Worm (Caenorhabditis elegans): ENCODE data around the gene T23F11.6.

Gene T23F11.6

DNA sequence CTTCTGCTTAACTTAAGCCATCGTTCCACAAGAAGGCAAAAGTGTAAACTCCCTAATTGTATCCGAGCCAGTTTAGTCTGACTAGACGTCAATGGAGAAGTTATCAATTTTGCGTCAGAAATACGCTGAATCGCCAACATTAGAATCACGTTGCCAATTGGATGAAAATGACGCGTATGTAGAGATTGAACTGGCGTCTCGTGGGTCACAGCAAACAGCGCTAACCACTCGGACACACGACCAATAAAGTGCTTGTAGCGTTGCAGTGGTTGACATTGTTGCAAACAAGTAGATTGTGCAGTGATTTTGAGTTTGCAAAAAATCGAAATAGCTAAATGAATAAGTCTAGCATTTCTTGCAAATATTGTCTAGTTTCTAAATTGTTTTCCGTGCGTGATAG lies 41.9 kb upstream of the T23F11.6 start:
- peak; percentile 46 for TF ChIP-seq C04F5.9 (tag; optimal IDR thresholded peaks at IDR 0.05)
- TF ChIP-seq lir-3 (tag; optimal IDR thresholded peaks at IDR 0.05; ENCODE audit: poor library complexity), result no peak
- TF ChIP-seq grh-1 (GFP tag; IDR thresholded peaks at IDR 0.05), result 0 out of 2 replicates have a peak, but pooled peaks have one; percentile 38
- TF ChIP-seq irx-1 (tag; optimal IDR thresholded peaks at IDR 0.05), result peak; percentile 56
- peak; percentile 66 for TF ChIP-seq nhr-77 (tag; optimal IDR thresholded peaks at IDR 0.05)
- peak; percentile 76 for TF ChIP-seq unc-130 (tag; optimal IDR thresholded peaks at IDR 0.05)
- peak; percentile 87 for TF ChIP-seq mep-1 (tag; optimal IDR thresholded peaks at IDR 0.05)
- TF ChIP-seq ceh-8 (GFP tag; optimal IDR thresholded peaks at IDR 0.05), result no peak
- no peak for TF ChIP-seq unc-30 (tag; optimal IDR thresholded peaks at IDR 0.05)
- peak; percentile 3 for TF ChIP-seq ceh-90 (tag; optimal IDR thresholded peaks at IDR 0.05)
- no peak for TF ChIP-seq sox-4 (tag; optimal IDR thresholded peaks at IDR 0.05)
- TF ChIP-seq xbp-1 (tag; optimal IDR thresholded peaks at IDR 0.05), result peak; percentile 61
- TF ChIP-seq fkh-4 (tag; optimal IDR thresholded peaks at IDR 0.05; ENCODE audit: borderline replicate concordance), result no peak
- peak; percentile 20 for TF ChIP-seq fkh-8 (tag; optimal IDR thresholded peaks at IDR 0.05)
- peak in 1 of 2 experiments; percentile 94 for TF ChIP-seq mdl-1 (tag; optimal IDR thresholded peaks at IDR 0.05)
- no peak for TF ChIP-seq hlh-17 (GFP tag; optimal IDR thresholded peaks at IDR 0.05; ENCODE audit: borderline replicate concordance)
- no peak for TF ChIP-seq zag-1 (tag; optimal IDR thresholded peaks at IDR 0.05)
- TF ChIP-seq sptf-1 (tag; optimal IDR thresholded peaks at IDR 0.05), result no peak
- TF ChIP-seq zip-4 (GFP tag; optimal IDR thresholded peaks at IDR 0.05), result peak; percentile 4
- TF ChIP-seq snu-23 (GFP tag; optimal IDR thresholded peaks at IDR 0.05), result peak; percentile 87
- TF ChIP-seq nhr-84 (tag; optimal IDR thresholded peaks at IDR 0.05), result no peak
- TF ChIP-seq ceh-63 (GFP tag; optimal IDR thresholded peaks at IDR 0.05), result no peak
- TF ChIP-seq skn-1 (tag; optimal IDR thresholded peaks at IDR 0.05), result peak; percentile 47
- TF ChIP-seq efl-1 (optimal IDR thresholded peaks at IDR 0.05), result peak; percentile 50 to 72
- peak; percentile 32 to 97 for TF ChIP-seq efl-1 (GFP tag; optimal IDR thresholded peaks at IDR 0.05 in 1 of 2)
- peak; percentile 83 for TF ChIP-seq rnt-1 (tag; optimal IDR thresholded peaks at IDR 0.05)
- TF ChIP-seq ceh-82 (tag; optimal IDR thresholded peaks at IDR 0.05), result peak; percentile 20 to 64 (median 61)
- TF ChIP-seq ztf-4 (tag; optimal IDR thresholded peaks at IDR 0.05), result peak; percentile 50
- TF ChIP-seq ztf-11 (tag; optimal IDR thresholded peaks at IDR 0.05), result peak in 1 of 2 experiments; percentile 15
- TF ChIP-seq snpc-4 (tag; optimal IDR thresholded peaks at IDR 0.05), result no peak
- peak; percentile 49 for TF ChIP-seq sup-37 (GFP tag; optimal IDR thresholded peaks at IDR 0.05)
- TF ChIP-seq fos-1 (tag; optimal IDR thresholded peaks at IDR 0.05), result peak; percentile 34
- TF ChIP-seq lsy-2 (tag; optimal IDR thresholded peaks at IDR 0.05), result peak; percentile 64 to 79
- peak; percentile 82 for TF ChIP-seq C16A3.4 (tag; optimal IDR thresholded peaks at IDR 0.05)
- peak; percentile 66 for TF ChIP-seq ama-1 (optimal IDR thresholded peaks at IDR 0.05)
- peak; percentile 53 for TF ChIP-seq tbx-2 (tag; optimal IDR thresholded peaks at IDR 0.05)
- no peak for TF ChIP-seq ets-5 (GFP tag; IDR thresholded peaks at IDR 0.05)
- peak; percentile 42 for TF ChIP-seq pax-3 (tag; optimal IDR thresholded peaks at IDR 0.05)
- peak in 3 of 6 experiments; percentile 9 to 71 (median 21) for TF ChIP-seq elt-3 (tag; optimal IDR thresholded peaks at IDR 0.05)
- peak; percentile 73 for TF ChIP-seq nhr-47 (tag; optimal IDR thresholded peaks at IDR 0.05)
- TF ChIP-seq blmp-1 (tag; optimal IDR thresholded peaks at IDR 0.05), result peak; percentile 14
- TF ChIP-seq nhr-85 (tag), result peak; percentile 68
- TF ChIP-seq nhr-20 (tag; optimal IDR thresholded peaks at IDR 0.05), result peak; percentile 78
- TF ChIP-seq swsn-7 (tag; optimal IDR thresholded peaks at IDR 0.05), result peak; percentile 70
- peak; percentile 85 for TF ChIP-seq nhr-90 (tag; optimal IDR thresholded peaks at IDR 0.05; ENCODE audit: poor library complexity)
- peak; percentile 24 for TF ChIP-seq aly-2 (tag; optimal IDR thresholded peaks at IDR 0.05)
- peak; percentile 40 to 62 (median 58) for TF ChIP-seq dpl-1 (GFP tag; optimal IDR thresholded peaks at IDR 0.05)
- TF ChIP-seq lin-35 (GFP tag; optimal IDR thresholded peaks at IDR 0.05), result peak; percentile 41 to 86
- TF ChIP-seq dsc-1 (tag; optimal IDR thresholded peaks at IDR 0.05), result peak; percentile 73
- peak; percentile 25 for TF ChIP-seq hpl-2 (GFP tag; optimal IDR thresholded peaks at IDR 0.05)
- peak; percentile 82 for TF ChIP-seq nhr-71 (tag; optimal IDR thresholded peaks at IDR 0.05)
- TF ChIP-seq mef-2 (tag; optimal IDR thresholded peaks at IDR 0.05), result peak; percentile 5
- TF ChIP-seq unc-98 (GFP tag; IDR thresholded peaks at IDR 0.05), result no peak
- peak; percentile 59 for TF ChIP-seq lin-13 (GFP tag; optimal IDR thresholded peaks at IDR 0.05)
